Worm (Caenorhabditis elegans) whole organism, late embryonic: ENCODE data around the gene coh-1.

ENCODE experiments used
- C38D4.7 ChIP-seq: fragments of 200-800 bp; sonication (Bioruptor generic); optimal IDR thresholded peaks from 2 replicates; lab custom pipeline; 2018; ENCODE audit warnings: mild to moderate bottlenecking, missing genetic modification characterization, moderate library complexity, missing compliant biosample characterization
- K02D7.2 ChIP-seq: sonication (generic microtip); optimal IDR thresholded peaks from 2 replicates; lab custom pipeline; 2017; ENCODE audit warnings: mild to moderate bottlenecking, missing genetic modification characterization, missing compliant biosample characterization
- K09A11.1 ChIP-seq: sonication (generic microtip); optimal IDR thresholded peaks from 2 replicates; lab custom pipeline; 2017; ENCODE audit warnings: antibody characterized with exemption, mild to moderate bottlenecking, missing genetic modification characterization, missing compliant biosample characterization; ENCODE audit not compliant: insufficient read depth
- ceh-14 ChIP-seq: sonication (generic microtip); optimal IDR thresholded peaks from 2 replicates; lab custom pipeline; 2016; ENCODE audit warnings: missing genotype, missing genetic modification characterization, missing compliant biosample characterization
- ceh-18 ChIP-seq: sonication (generic microtip); optimal IDR thresholded peaks from 2 replicates; lab custom pipeline; 2016; ENCODE audit warnings: missing genetic modification characterization, missing compliant biosample characterization
- ceh-19 ChIP-seq: fragments of 200-800 bp; sonication (Bioruptor generic); optimal IDR thresholded peaks from 2 replicates; lab custom pipeline; 2018; ENCODE audit warnings: mild to moderate bottlenecking, missing genetic modification characterization, missing compliant biosample characterization
- ceh-2 ChIP-seq: sonication (generic microtip); optimal IDR thresholded peaks from 2 replicates; lab custom pipeline; 2016; ENCODE audit warnings: missing genotype, missing genetic modification characterization, missing compliant biosample characterization
- ceh-30 ChIP-seq: fragments of 150-350 bp; optimal IDR thresholded peaks from 2 replicates; lab custom pipeline; 2014; ENCODE audit warnings: missing biosample characterization, missing genetic modification characterization
- ceh-31 ChIP-seq: sonication (generic microtip); optimal IDR thresholded peaks from 2 replicates; lab custom pipeline; 2016; ENCODE audit warnings: missing genetic modification characterization, missing compliant biosample characterization
- ceh-45 ChIP-seq: fragments of 200-800 bp; sonication (Bioruptor generic); IDR thresholded peaks from 2 replicates; pipeline ENCODE4 v1.3.6; 2022; ENCODE audit warnings: missing genetic modification reagents, missing genetic modification characterization, missing compliant biosample characterization
- ceh-48 ChIP-seq: sonication (generic microtip); optimal IDR thresholded peaks from 2 replicates; lab custom pipeline; 2016; ENCODE audit warnings: missing genetic modification characterization, inconsistent platforms, missing compliant biosample characterization
- che-1 ChIP-seq: sonication (generic microtip); optimal IDR thresholded peaks from 2 replicates; lab custom pipeline; 2016; ENCODE audit warnings: mild to moderate bottlenecking, missing genetic modification characterization, missing compliant biosample characterization
- dmd-4 ChIP-seq: sonication (generic microtip); optimal IDR thresholded peaks from 2 replicates; lab custom pipeline; 2016; ENCODE audit warnings: borderline replicate concordance, missing genetic modification characterization, missing compliant biosample characterization
- elt-4 ChIP-seq: sonication (generic microtip); optimal IDR thresholded peaks from 2 replicates; lab custom pipeline; 2016; ENCODE audit warnings: missing genetic modification characterization, missing compliant biosample characterization
- ets-4 ChIP-seq: sonication (generic microtip); optimal IDR thresholded peaks from 2 replicates; lab custom pipeline; 2016; ENCODE audit warnings: missing genetic modification characterization, missing compliant biosample characterization
- fkh-6 ChIP-seq: sonication (generic microtip); optimal IDR thresholded peaks from 2 replicates; lab custom pipeline; 2016; ENCODE audit warnings: missing genetic modification characterization, missing compliant biosample characterization
- gmeb-2 ChIP-seq: sonication (generic microtip); optimal IDR thresholded peaks from 2 replicates; lab custom pipeline; 2016; ENCODE audit warnings: missing genetic modification characterization, inconsistent platforms, missing compliant biosample characterization
- hlh-15 ChIP-seq: sonication (generic microtip); optimal IDR thresholded peaks from 2 replicates; lab custom pipeline; 2016; ENCODE audit warnings: missing genetic modification characterization, missing compliant biosample characterization
- hlh-30 ChIP-seq: sonication (generic microtip); optimal IDR thresholded peaks from 2 replicates; lab custom pipeline; 2017; ENCODE audit warnings: antibody characterized with exemption, missing genetic modification characterization, missing compliant biosample characterization; ENCODE audit not compliant: insufficient read depth
- lim-6 ChIP-seq: sonication (generic microtip); optimal IDR thresholded peaks from 2 replicates; lab custom pipeline; 2016; ENCODE audit warnings: missing genetic modification characterization, missing compliant biosample characterization
- lin-11 ChIP-seq: fragments of 200-800 bp; sonication (Bioruptor generic); optimal IDR thresholded peaks from 2 replicates; lab custom pipeline; 2018; ENCODE audit warnings: mild to moderate bottlenecking, missing genetic modification characterization, missing compliant biosample characterization
- npax-4 ChIP-seq: sonication (generic microtip); optimal IDR thresholded peaks from 2 replicates; lab custom pipeline; 2016; ENCODE audit warnings: missing genetic modification characterization, missing compliant biosample characterization
- pat-9 ChIP-seq: fragments of 200-800 bp; sonication (Bioruptor generic); optimal IDR thresholded peaks from 2 replicates; lab custom pipeline; 2018; ENCODE audit warnings: mild to moderate bottlenecking, missing genetic modification characterization, moderate library complexity, missing compliant biosample characterization
- pqm-1 ChIP-seq: sonication (generic microtip); optimal IDR thresholded peaks from 2 replicates; lab custom pipeline; 2016; ENCODE audit warnings: missing genetic modification characterization, missing compliant biosample characterization
- pros-1 ChIP-seq: fragments of 150-350 bp; optimal IDR thresholded peaks from 2 replicates; lab custom pipeline; 2014; ENCODE audit warnings: missing biosample characterization, missing genetic modification reagents, missing genetic modification characterization
- rnt-1 ChIP-seq: sonication (generic microtip); optimal IDR thresholded peaks from 2 replicates; lab custom pipeline; 2016; ENCODE audit warnings: missing genetic modification characterization, missing compliant biosample characterization
- sdc-2 ChIP-seq: sonication (generic microtip); optimal IDR thresholded peaks from 2 replicates; lab custom pipeline; 2016; ENCODE audit warnings: missing genotype, missing genetic modification characterization, missing compliant biosample characterization
- sox-2 ChIP-seq: fragments of 200-800 bp; sonication (Bioruptor generic); IDR thresholded peaks from 2 replicates; pipeline ENCODE4 v1.3.6; 2022; ENCODE audit warnings: missing genetic modification reagents, missing genetic modification characterization, missing compliant biosample characterization
- tbx-2 ChIP-seq: sonication (generic microtip); optimal IDR thresholded peaks from 2 replicates; lab custom pipeline; 2016; ENCODE audit warnings: missing genetic modification characterization, missing compliant biosample characterization
- tbx-7 ChIP-seq: sonication (generic microtip); optimal IDR thresholded peaks from 2 replicates; lab custom pipeline; 2016; ENCODE audit warnings: missing genotype, missing genetic modification characterization, missing compliant biosample characterization
- ttx-3 ChIP-seq: sonication (generic microtip); optimal IDR thresholded peaks from 2 replicates; lab custom pipeline; 2016; ENCODE audit warnings: missing genetic modification reagents, missing genetic modification characterization, missing compliant biosample characterization
- unc-42 ChIP-seq: sonication (generic microtip); optimal IDR thresholded peaks from 2 replicates; lab custom pipeline; 2016; ENCODE audit warnings: missing genotype, missing genetic modification characterization, missing compliant biosample characterization
- zip-5 ChIP-seq: sonication (generic microtip); optimal IDR thresholded peaks from 2 replicates; lab custom pipeline; 2016; ENCODE audit warnings: missing genetic modification characterization, missing compliant biosample characterization
- ztf-16 ChIP-seq: sonication (generic microtip); optimal IDR thresholded peaks from 2 replicates; lab custom pipeline; 2017; ENCODE audit warnings: missing genetic modification characterization, missing compliant biosample characterization

Gene coh-1

DNA sequence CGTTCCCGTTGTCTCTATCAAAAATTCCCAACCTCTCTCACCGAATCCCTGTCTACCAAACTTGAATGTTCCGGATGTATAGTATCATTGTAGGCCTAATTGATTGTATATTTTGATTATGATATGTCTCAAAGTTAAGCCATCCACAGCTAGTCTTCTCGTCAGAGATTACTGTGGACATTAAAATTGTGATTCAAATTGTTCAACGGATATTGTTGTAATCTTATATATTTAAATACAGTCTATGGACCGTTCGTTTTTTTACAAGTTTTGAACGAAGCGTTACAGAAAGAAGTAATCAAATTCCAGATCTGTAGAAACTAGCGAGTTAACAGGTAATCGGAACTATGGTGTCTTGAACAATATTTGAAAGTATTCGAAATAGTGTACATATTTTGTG, 5.9 kb upstream of the coh-1 start, which contains the start of gene F48E3.9:
F48E3.9 (plus strand) TSS at position 301 of the 400 bp plus-strand sequence.
- TF ChIP-seq hlh-15 (tag; lab: Kevin White, UChicago) (no peak), npax-4 (tag; lab: Kevin White, UChicago) (no peak), dmd-4 (tag; lab: Kevin White, UChicago) (no peak), ceh-48 (no peak), K02D7.2 (tag; lab: Kevin White, UChicago) (no peak), K09A11.1 (no peak)

DNA sequence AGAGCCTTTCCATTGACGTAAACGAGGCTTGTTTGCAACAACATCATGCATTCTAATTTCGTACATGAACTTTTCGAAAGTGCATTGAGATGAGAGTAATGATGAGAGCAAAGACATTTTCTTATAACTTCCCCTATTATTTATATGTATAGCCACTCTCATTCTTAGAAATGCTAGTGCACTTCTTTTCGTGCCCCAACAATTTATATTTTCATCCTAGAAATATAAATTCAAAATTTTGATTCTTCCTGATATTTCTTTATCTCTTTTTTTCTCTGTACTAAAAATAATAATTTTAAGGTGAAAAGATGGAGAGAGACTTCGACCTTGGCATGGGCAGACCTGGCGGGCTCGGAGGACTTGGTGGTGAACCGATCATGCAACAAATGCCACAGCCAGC, 4.1 kb upstream of the coh-1 start, which contains the start of gene mek-1:
mek-1 (plus strand) TSS at position 301 of the 400 bp plus-strand sequence.
- no peak for TF ChIP-seq ztf-16 (tag; lab: Kevin White, UChicago)
- TF ChIP-seq lim-6: no peak
- TF ChIP-seq ceh-45 (GFP tag; lab: Robert Waterston, UW): no peak
- TF ChIP-seq elt-4 (tag; lab: Kevin White, UChicago): no peak
- no peak for TF ChIP-seq tbx-7
- no peak for TF ChIP-seq sdc-2 (tag; lab: Kevin White, UChicago)
- no peak for TF ChIP-seq che-1 (tag; lab: Kevin White, UChicago)
- TF ChIP-seq zip-5 (tag; lab: Kevin White, UChicago): no peak
- TF ChIP-seq, all 69 proteins: peak for 0

DNA sequence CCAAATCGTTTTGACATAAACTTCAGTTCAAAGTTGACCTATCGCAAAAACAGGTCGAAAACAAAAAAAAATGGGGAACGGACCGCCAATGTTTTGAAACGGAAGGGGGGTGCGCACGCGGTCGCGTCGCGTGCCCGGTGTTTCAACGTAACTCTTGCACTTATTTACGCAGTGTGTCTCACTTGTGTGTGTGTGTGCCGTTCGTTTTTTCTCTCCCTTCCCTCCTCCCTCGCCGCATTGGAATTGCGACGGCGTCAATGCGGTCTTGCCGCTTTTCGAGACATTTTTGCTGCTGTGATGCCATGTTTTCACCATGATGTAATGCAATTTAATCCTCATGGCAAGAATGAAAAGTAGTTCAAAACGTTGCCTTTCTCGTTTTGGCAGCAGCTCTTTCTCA, 3.7 kb upstream of the coh-1 start:
- TF ChIP-seq rnt-1 (tag; lab: Kevin White, UChicago) (peak; percentile 38), unc-42 (tag; lab: Kevin White, UChicago) (peak; percentile 55), elt-4 (tag; lab: Kevin White, UChicago) (no peak), C38D4.7 (GFP tag; lab: Kevin White, UChicago) (no peak), K09A11.1 (peak; percentile 36), fkh-6 (no peak), hlh-30 (tag; lab: Kevin White, UChicago) (peak; percentile 49), pat-9 (tag; lab: Kevin White, UChicago) (peak; percentile 8), lim-6 (no peak), ceh-19 (GFP tag; lab: Kevin White, UChicago) (peak; percentile 46), sdc-2 (tag; lab: Kevin White, UChicago) (peak; percentile 51), ceh-14 (tag; lab: Kevin White, UChicago) (no peak), ceh-31 (tag; lab: Kevin White, UChicago) (peak; percentile 51), tbx-2 (tag; lab: Kevin White, UChicago) (peak; percentile 57)

- TF ChIP-seq ceh-2 (tag; lab: Kevin White, UChicago) (no peak), ttx-3 (tag; lab: Kevin White, UChicago) (no peak), pat-9 (tag; lab: Kevin White, UChicago) (no peak), sox-2 (GFP tag; lab: Robert Waterston, UW) (peak; percentile 77; the same call in 1 of the 2 replicates), pqm-1 (tag; lab: Kevin White, UChicago) (no peak), ceh-18 (tag; lab: Kevin White, UChicago) (no peak), C38D4.7 (GFP tag; lab: Kevin White, UChicago) (no peak), ets-4 (tag; lab: Kevin White, UChicago) (no peak), ceh-45 (GFP tag; lab: Robert Waterston, UW) (no peak), elt-4 (tag; lab: Kevin White, UChicago) (no peak), ceh-48 (no peak), ceh-30 (tag; lab: Kevin White, UChicago) (no peak), ceh-31 (tag; lab: Kevin White, UChicago) (peak; percentile 16), gmeb-2 (tag; lab: Kevin White, UChicago) (no peak), lin-11 (tag; lab: Kevin White, UChicago) (no peak), pros-1 (tag; lab: Kevin White, UChicago) (no peak), che-1 (tag; lab: Kevin White, UChicago) (no peak)
Measured at ce11 chrX:7469907-7470306, 4.9 kb downstream of the coh-1 start.
